Worm (Caenorhabditis elegans) whole organism, midembryonic: ENCODE measurements around the gene F38E1.3.

ENCODE experiments used
- T22C8.4 ChIP-seq: fragments of 200-800 bp; sonication (Bioruptor generic); IDR thresholded peaks from 2 replicates; pipeline ENCODE4 v1.3.6; 2022; ENCODE audit warnings: missing genetic modification characterization, missing compliant biosample characterization
- cog-1 ChIP-seq: sonication (generic microtip); optimal IDR thresholded peaks from 2 replicates; lab custom pipeline; 2016; ENCODE audit warnings: missing genetic modification characterization, missing compliant biosample characterization
- flt-1 ChIP-seq: fragments of 200-800 bp; sonication (Bioruptor generic); IDR thresholded peaks from 2 replicates; pipeline ENCODE4 v1.3.6; 2022; ENCODE audit warnings: missing genetic modification characterization, missing compliant biosample characterization
- med-1 ChIP-seq: sonication (generic microtip); optimal IDR thresholded peaks from 2 replicates; lab custom pipeline; 2017; ENCODE audit warnings: missing genetic modification characterization, mild to moderate bottlenecking, missing compliant biosample characterization, antibody characterized with exemption, missing genetic modification reagents; ENCODE audit not compliant: insufficient read depth
- tab-1 ChIP-seq: fragments of 200-800 bp; sonication (Bioruptor generic); IDR thresholded peaks from 2 replicates; pipeline ENCODE4 v1.3.6; 2022; ENCODE audit warnings: missing genetic modification characterization, missing compliant biosample characterization
- ztf-23 ChIP-seq: fragments of 200-800 bp; sonication (Bioruptor generic); IDR thresholded peaks from 2 replicates; pipeline ENCODE4 v1.3.6; 2022; ENCODE audit warnings: missing genetic modification reagents, missing genetic modification characterization, missing compliant biosample characterization
- ztf-29 ChIP-seq: fragments of 200-800 bp; sonication (Bioruptor generic); IDR thresholded peaks from 2 replicates; pipeline ENCODE4 v1.3.6; 2022; ENCODE audit warnings: missing genetic modification reagents, missing genetic modification characterization, missing compliant biosample characterization

- TF ChIP-seq flt-1 (GFP tag; lab: Robert Waterston, UW) (no peak), T22C8.4 (GFP tag; lab: Robert Waterston, UW) (no peak), med-1 (GFP tag; lab: Kevin White, UChicago) (no peak), cog-1 (tag; lab: Kevin White, UChicago) (no peak), ztf-29 (GFP tag; lab: Robert Waterston, UW) (no peak), ztf-23 (GFP tag; lab: Robert Waterston, UW) (no peak), tab-1 (GFP tag; lab: Robert Waterston, UW) (no peak)
Measured at ce11 chrV:8342416-8342815, 33.5 kb upstream of the F38E1.3 start.
